Worm (Caenorhabditis elegans) whole organism, mixed stage, embryonic: ENCODE data around the gene Y66A7A.7.

Experiments
- blmp-1 ChIP-seq: fragments of 150-350 bp; optimal IDR thresholded peaks from 2 replicates; lab custom pipeline; 2014; ENCODE audit warnings: missing biosample characterization, missing genetic modification characterization
- ceh-39 ChIP-seq: fragments of 150-350 bp; optimal IDR thresholded peaks from 2 replicates; lab custom pipeline; 2014; ENCODE audit warnings: missing biosample characterization, missing genetic modification characterization
- elt-1 ChIP-seq: sonication (generic microtip); optimal IDR thresholded peaks from 2 replicates; lab custom pipeline; 2017; ENCODE audit warnings: missing genetic modification characterization, mild to moderate bottlenecking, missing compliant biosample characterization, antibody characterized with exemption, moderate library complexity, borderline replicate concordance; ENCODE audit not compliant: insufficient read depth
- elt-3 ChIP-seq: fragments of 150-350 bp; optimal IDR thresholded peaks from 2 replicates; lab custom pipeline; 2014; ENCODE audit warnings: missing biosample characterization, missing genetic modification characterization
- mep-1 ChIP-seq: fragments of 150-350 bp; optimal IDR thresholded peaks from 2 replicates; lab custom pipeline; 2017; ENCODE audit warnings: missing biosample characterization, missing genetic modification reagents, missing genetic modification characterization, inconsistent platforms
- unc-39 ChIP-seq: fragments of 150-350 bp; optimal IDR thresholded peaks from 2 replicates; lab custom pipeline; 2014; ENCODE audit warnings: missing biosample characterization, missing genetic modification characterization
- unc-62 ChIP-seq: fragments of 150-350 bp; optimal IDR thresholded peaks from 2 replicates; lab custom pipeline; 2014; ENCODE audit warnings: missing biosample characterization, missing genetic modification reagents, missing genetic modification characterization
- ztf-11 ChIP-seq: fragments of 150-350 bp; optimal IDR thresholded peaks from 2 replicates; lab custom pipeline; 2014; ENCODE audit warnings: missing biosample characterization, missing genetic modification characterization

- TF ChIP-seq unc-62 (no peak), elt-1 (no peak), ztf-11 (tag; lab: Kevin White, UChicago) (no peak), mep-1 (tag; lab: Kevin White, UChicago) (no peak), blmp-1 (tag; lab: Kevin White, UChicago) (no peak), ceh-39 (no peak), unc-39 (tag; lab: Kevin White, UChicago) (no peak), elt-3 (tag; lab: Kevin White, UChicago) (no peak)
These were observed 46.7 kb downstream of the Y66A7A.7 start for ce11 chrIII:11582569-11582968.
